Worm (Caenorhabditis elegans) whole organism, early embryonic: Measurements from ENCODE around the gene F25F2.1.

Experiments used
- B0310.2 ChIP-seq: sonication (generic microtip); optimal IDR thresholded peaks from 2 replicates; lab custom pipeline; 2016; ENCODE audit warnings: mild to moderate bottlenecking, missing genetic modification characterization, missing compliant biosample characterization
- F13C5.2 ChIP-seq: sonication (generic microtip); optimal IDR thresholded peaks from 2 replicates; lab custom pipeline; 2017; ENCODE audit warnings: mild to moderate bottlenecking, missing genetic modification characterization, inconsistent platforms, missing compliant biosample characterization
- aly-1 ChIP-seq: sonication (generic microtip); optimal IDR thresholded peaks from 2 replicates; lab custom pipeline; 2016; ENCODE audit warnings: missing genetic modification characterization, missing compliant biosample characterization
- ama-1 ChIP-seq: fragments of 150-350 bp; optimal IDR thresholded peaks from 2 replicates; lab custom pipeline; 2014
- ceh-13 ChIP-seq: fragments of 200-800 bp; sonication (Bioruptor generic); optimal IDR thresholded peaks from 2 replicates; lab custom pipeline; 2018; ENCODE audit warnings: mild to moderate bottlenecking, missing genetic modification characterization, missing compliant biosample characterization
- ceh-36 ChIP-seq: sonication (generic microtip); optimal IDR thresholded peaks from 2 replicates; lab custom pipeline; 2016; ENCODE audit warnings: missing genetic modification characterization, inconsistent platforms, missing compliant biosample characterization
- ets-7 ChIP-seq: sonication (generic microtip); optimal IDR thresholded peaks from 2 replicates; lab custom pipeline; 2016; ENCODE audit warnings: missing genotype, missing genetic modification characterization, missing compliant biosample characterization
- flt-1 ChIP-seq: fragments of 200-800 bp; sonication (Bioruptor generic); IDR thresholded peaks from 2 replicates; pipeline ENCODE4 v1.3.6; 2022; ENCODE audit warnings: missing genetic modification characterization, missing compliant biosample characterization
- hmbx-1 ChIP-seq: sonication (generic microtip); optimal IDR thresholded peaks from 2 replicates; lab custom pipeline; 2016; ENCODE audit warnings: mild to moderate bottlenecking, missing genetic modification characterization, missing compliant biosample characterization
- hmg-4 ChIP-seq: fragments of 200-800 bp; sonication (Bioruptor generic); optimal IDR thresholded peaks from 2 replicates; lab custom pipeline; 2018; ENCODE audit warnings: mild to moderate bottlenecking, missing genetic modification characterization, missing compliant biosample characterization
- hnd-1 ChIP-seq: sonication (generic microtip); optimal IDR thresholded peaks from 2 replicates; lab custom pipeline; 2016; ENCODE audit warnings: missing genetic modification characterization, missing compliant biosample characterization
- pes-1 ChIP-seq: fragments of 200-800 bp; sonication (Bioruptor generic); IDR thresholded peaks from 2 replicates; pipeline ENCODE4 v1.3.6; 2022; ENCODE audit warnings: missing genetic modification reagents, missing genetic modification characterization, missing compliant biosample characterization
- scrt-1 ChIP-seq: fragments of 200-800 bp; sonication (Bioruptor generic); IDR thresholded peaks from 2 replicates; pipeline ENCODE4 v1.3.6; 2022; ENCODE audit warnings: missing genetic modification characterization, missing compliant biosample characterization
- sea-1 ChIP-seq: fragments of 200-800 bp; sonication (Bioruptor generic); conservative IDR thresholded peaks from 2 replicates; pipeline ENCODE4 v1.3.6; 2022; ENCODE audit warnings: missing genetic modification characterization, missing compliant biosample characterization
- tbx-11 ChIP-seq: fragments of 200-800 bp; sonication (Bioruptor generic); IDR thresholded peaks from 2 replicates; pipeline ENCODE4 v1.3.6; 2022; ENCODE audit warnings: missing genetic modification characterization, missing compliant biosample characterization
- tbx-37 ChIP-seq: fragments of 200-800 bp; sonication (Bioruptor generic); conservative IDR thresholded peaks from 2 replicates; pipeline ENCODE4 v1.3.6; 2022; ENCODE audit warnings: missing genetic modification reagents, missing genetic modification characterization, missing compliant biosample characterization
- tra-4 ChIP-seq: sonication (generic microtip); optimal IDR thresholded peaks from 2 replicates; lab custom pipeline; 2017; ENCODE audit warnings: missing genetic modification characterization, missing compliant biosample characterization

The F25F2.1 gene

ce11 chrIII:4495685-4496084 lies 13.0 kb upstream of the F25F2.1 start:
- TF ChIP-seq hnd-1 (tag; lab: Kevin White, UChicago) = no peak
- TF ChIP-seq tbx-37 (GFP tag; lab: Robert Waterston, UW) = no peak
- TF ChIP-seq hmbx-1 = no peak
- TF ChIP-seq tra-4 (tag; lab: Kevin White, UChicago) = no peak
- TF ChIP-seq B0310.2 (tag; lab: Kevin White, UChicago) = no peak
- TF ChIP-seq scrt-1 (GFP tag; lab: Robert Waterston, UW) = no peak

DNA sequence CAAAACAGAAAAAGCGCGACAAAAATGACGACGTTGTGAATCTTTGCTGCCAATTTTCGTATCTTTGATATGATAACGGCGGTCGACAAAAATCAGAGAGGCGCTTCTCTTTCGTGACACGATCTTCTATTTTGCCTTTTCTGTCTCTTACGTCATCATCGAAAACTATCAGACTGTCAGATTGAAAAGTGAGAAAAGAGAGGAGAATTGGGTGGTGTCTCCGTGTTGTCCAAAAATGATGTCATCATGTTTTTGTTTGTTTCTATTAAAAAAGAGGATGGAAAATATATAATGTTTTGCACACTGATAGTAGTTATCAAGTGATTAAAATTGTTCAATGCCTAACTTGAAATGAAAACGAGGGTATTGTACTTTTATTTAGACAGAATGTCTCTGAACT lies 12.6 kb upstream of the F25F2.1 start:
- TF ChIP-seq pes-1 (no peak), aly-1 (tag; lab: Kevin White, UChicago) (no peak), ama-1 (lab: Kevin White, UChicago) (no peak), tbx-11 (GFP tag; lab: Robert Waterston, UW) (no peak), ceh-36 (tag; lab: Kevin White, UChicago) (no peak), hmbx-1 (no peak), sea-1 (GFP tag; lab: Robert Waterston, UW) (no peak), tbx-37 (GFP tag; lab: Robert Waterston, UW) (no peak), B0310.2 (tag; lab: Kevin White, UChicago) (no peak), hmg-4 (GFP tag; lab: Kevin White, UChicago) (no peak), flt-1 (GFP tag; lab: Robert Waterston, UW) (no peak), ets-7 (tag; lab: Kevin White, UChicago) (no peak), scrt-1 (GFP tag; lab: Robert Waterston, UW) (no peak), F13C5.2 (tag; lab: Kevin White, UChicago) (no peak)

DNA sequence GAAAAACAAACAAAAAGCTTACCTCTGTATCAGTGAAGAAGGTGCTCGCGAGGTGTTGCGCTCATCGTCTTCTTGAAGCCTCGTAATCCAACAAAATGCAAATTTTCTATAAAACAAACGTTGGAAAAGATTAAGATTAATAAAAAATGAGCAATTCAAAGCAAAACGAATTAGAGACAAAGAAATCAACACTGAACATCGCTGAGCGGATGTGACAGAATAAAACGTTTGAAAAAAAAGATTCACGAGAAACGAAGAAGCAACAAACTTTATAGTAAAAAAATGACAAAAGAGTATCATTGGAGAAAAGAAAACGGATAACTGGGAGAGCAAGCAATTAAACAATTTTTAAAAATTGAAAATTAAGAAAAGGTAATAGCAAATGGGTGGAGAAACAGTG lies 9.7 kb upstream of the F25F2.1 start, which contains the start of the genes C07G2.5 and atf-7:
C07G2.5 (minus strand) TSS at position 101 of the 400 bp plus-strand sequence.
atf-7 (minus strand) TSS at position 108 of the 400 bp plus-strand sequence.
- TF ChIP-seq hmg-4 (GFP tag; lab: Kevin White, UChicago) (no peak), flt-1 (GFP tag; lab: Robert Waterston, UW) (no peak), sea-1 (GFP tag; lab: Robert Waterston, UW) (no peak), B0310.2 (tag; lab: Kevin White, UChicago) (no peak), aly-1 (tag; lab: Kevin White, UChicago) (no peak), ceh-13 (GFP tag; lab: Kevin White, UChicago) (no peak), ceh-36 (tag; lab: Kevin White, UChicago) (no peak), pes-1 (no peak), ama-1 (lab: Kevin White, UChicago) (no peak), F13C5.2 (tag; lab: Kevin White, UChicago) (no peak), hmbx-1 (no peak), hnd-1 (tag; lab: Kevin White, UChicago) (no peak), tbx-37 (GFP tag; lab: Robert Waterston, UW) (no peak), scrt-1 (GFP tag; lab: Robert Waterston, UW) (no peak), tbx-11 (GFP tag; lab: Robert Waterston, UW) (no peak), ets-7 (tag; lab: Kevin White, UChicago) (no peak), tra-4 (tag; lab: Kevin White, UChicago) (no peak)

DNA sequence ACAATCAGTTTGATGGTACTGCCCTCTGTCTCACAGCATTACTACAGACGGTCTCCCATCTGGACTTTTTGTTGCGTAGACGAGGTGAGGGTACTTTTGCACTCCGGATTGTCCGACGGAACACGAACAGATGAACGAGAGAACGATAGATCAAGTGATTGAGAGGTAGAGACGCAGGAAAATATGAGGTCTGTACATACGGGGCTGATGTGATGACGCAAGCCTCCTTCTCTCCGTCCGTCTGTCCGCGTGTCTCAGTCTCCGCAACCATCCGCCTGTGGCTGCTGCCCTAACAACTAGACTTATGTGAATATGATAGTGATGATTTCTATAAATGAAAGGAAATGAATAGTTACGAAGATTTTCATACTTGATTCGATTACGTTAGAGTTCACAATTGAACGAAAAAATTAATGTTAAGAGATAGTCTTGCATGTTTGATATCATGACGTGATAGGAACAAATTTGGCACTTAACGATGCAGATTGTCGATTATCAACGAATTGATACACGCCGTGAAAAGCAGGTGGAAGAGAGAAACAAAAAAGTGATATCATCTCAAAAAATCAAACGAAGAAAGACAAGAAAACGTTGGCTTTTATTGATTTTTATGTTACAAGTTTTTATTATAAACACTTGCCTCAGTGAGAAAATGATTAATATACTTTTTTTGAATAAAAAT lies 6.0 kb upstream of the F25F2.1 start:
- TF ChIP-seq ets-7 (tag; lab: Kevin White, UChicago) (no peak), tbx-11 (GFP tag; lab: Robert Waterston, UW) (no peak), hmbx-1 (no peak), B0310.2 (tag; lab: Kevin White, UChicago) (peak; percentile 39), hmg-4 (GFP tag; lab: Kevin White, UChicago) (peak; percentile 60)

DNA sequence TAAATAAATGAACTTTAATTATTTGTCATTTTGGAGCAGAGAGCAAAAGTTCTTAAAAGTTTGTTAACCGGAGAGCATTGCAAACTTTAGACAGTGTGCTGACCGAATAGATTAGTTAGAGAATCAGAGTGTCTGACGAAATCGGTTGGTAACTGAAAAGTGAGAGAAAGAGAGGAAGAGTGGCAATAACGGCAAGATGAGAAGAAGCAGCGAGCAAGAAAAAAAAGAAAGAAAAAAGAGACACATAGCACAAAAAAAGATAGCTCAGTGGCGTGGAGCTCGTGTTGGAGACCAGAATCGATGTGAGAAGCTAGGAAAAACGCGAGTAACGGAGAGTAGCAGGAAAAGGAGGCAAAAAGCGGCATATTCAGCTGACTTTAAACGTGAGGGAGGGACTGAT lies 4.3 kb upstream of the F25F2.1 start:
- TF ChIP-seq tra-4 (tag; lab: Kevin White, UChicago) (no peak), ceh-36 (tag; lab: Kevin White, UChicago) (no peak), ceh-13 (GFP tag; lab: Kevin White, UChicago) (no peak)

ce11 chrIII:4504934-4505484 lies 3.6 kb upstream of the F25F2.1 start:
- TF ChIP-seq pes-1 (no peak), B0310.2 (tag; lab: Kevin White, UChicago) (no peak), ama-1 (lab: Kevin White, UChicago) (no peak), tbx-37 (GFP tag; lab: Robert Waterston, UW) (no peak), ceh-36 (tag; lab: Kevin White, UChicago) (no peak), hnd-1 (tag; lab: Kevin White, UChicago) (no peak), tbx-11 (GFP tag; lab: Robert Waterston, UW) (no peak), flt-1 (GFP tag; lab: Robert Waterston, UW) (no peak), ceh-13 (GFP tag; lab: Kevin White, UChicago) (no peak), ets-7 (tag; lab: Kevin White, UChicago) (no peak)

ce11 chrIII:4505726-4506125 lies 2.9 kb upstream of the F25F2.1 start:
- TF ChIP-seq B0310.2 (tag; lab: Kevin White, UChicago) (no peak), F13C5.2 (tag; lab: Kevin White, UChicago) (no peak), scrt-1 (GFP tag; lab: Robert Waterston, UW) (no peak), tbx-37 (GFP tag; lab: Robert Waterston, UW) (no peak), aly-1 (tag; lab: Kevin White, UChicago) (no peak), ama-1 (lab: Kevin White, UChicago) (no peak), ets-7 (tag; lab: Kevin White, UChicago) (no peak), ceh-36 (tag; lab: Kevin White, UChicago) (no peak), hmbx-1 (no peak), tra-4 (tag; lab: Kevin White, UChicago) (no peak), sea-1 (GFP tag; lab: Robert Waterston, UW) (no peak), pes-1 (no peak), hmg-4 (GFP tag; lab: Kevin White, UChicago) (no peak), ceh-13 (GFP tag; lab: Kevin White, UChicago) (no peak), tbx-11 (GFP tag; lab: Robert Waterston, UW) (no peak), flt-1 (GFP tag; lab: Robert Waterston, UW) (no peak)
